Worm (Caenorhabditis elegans): ENCODE measurements around the gene nlp-5.

- TF ChIP-seq unc-62 (GFP tag; optimal IDR thresholded peaks at IDR 0.05) (no peak), dpff-1 (tag; optimal IDR thresholded peaks at IDR 0.05) (no peak), hmg-20 (GFP tag; IDR thresholded peaks at IDR 0.05) (no peak), ZK185.1 (tag; optimal IDR thresholded peaks at IDR 0.05; ENCODE audit: poor library complexity, severe bottlenecking) (no peak), Y56A3A.18 (GFP tag; IDR thresholded peaks at IDR 0.05) (no peak), aptf-3 (GFP tag; IDR thresholded peaks at IDR 0.05) (no peak), snpc-4 (GFP tag; optimal IDR thresholded peaks at IDR 0.05) (no peak), snpc-4 (tag; optimal IDR thresholded peaks at IDR 0.05) (no peak), F57C9.4 (tag; optimal IDR thresholded peaks at IDR 0.05) (no peak), unc-130 (GFP tag; optimal IDR thresholded peaks at IDR 0.05) (no peak), attf-5 (GFP tag; optimal IDR thresholded peaks at IDR 0.05) (no peak), madf-8 (GFP tag; conservative IDR thresholded peaks at IDR 0.05) (no peak), ztf-6 (GFP tag; IDR thresholded peaks at IDR 0.05) (no peak), mxl-1 (tag; optimal IDR thresholded peaks at IDR 0.05) (no peak)
These were observed 17.8 kb downstream of the nlp-5 start, which contains the start of gene F35C11.7 for ce11 chrII:8256013-8256412.

Measured in whole organism, young adult.